Worm (Caenorhabditis elegans) whole organism, L1 larva: ENCODE results near the gene clec-179.

Experiments used
- C16A3.4 ChIP-seq: fragments of 150-350 bp; optimal IDR thresholded peaks from 2 replicates; lab custom pipeline; 2014; ENCODE audit warnings: missing biosample characterization, missing genetic modification characterization
- F16B12.6 ChIP-seq: fragments of 150-350 bp; optimal IDR thresholded peaks from 2 replicates; lab custom pipeline; 2014; ENCODE audit warnings: missing biosample characterization, missing genetic modification characterization
- alr-1 ChIP-seq: fragments of 200-800 bp; sonication (Bioruptor generic); optimal IDR thresholded peaks from 2 replicates; lab custom pipeline; 2018; ENCODE audit warnings: borderline replicate concordance, mild to moderate bottlenecking, missing genetic modification characterization, missing compliant biosample characterization
- aly-2 ChIP-seq: fragments of 150-350 bp; optimal IDR thresholded peaks from 2 replicates; lab custom pipeline; 2014; ENCODE audit warnings: missing biosample characterization, missing genetic modification characterization
- blmp-1 ChIP-seq: fragments of 150-350 bp; optimal IDR thresholded peaks from 2 replicates; lab custom pipeline; 2014; ENCODE audit warnings: missing biosample characterization, missing genetic modification characterization
- ceh-82 ChIP-seq, 3 experiments: fragments of 150-350 bp in 1 of 3; sonication (generic microtip) in 2 of 3; optimal IDR thresholded peaks; 2 replicates each; lab custom pipeline; 2014 to 2017; ENCODE audit warnings: missing biosample characterization in 3 of 3, missing genetic modification characterization in 3 of 3
- ceh-90 ChIP-seq: sonication (generic microtip); optimal IDR thresholded peaks from 2 replicates; lab custom pipeline; 2016; ENCODE audit warnings: missing genetic modification characterization, missing compliant biosample characterization
- ces-1 ChIP-seq: fragments of 150-350 bp; optimal IDR thresholded peaks from 2 replicates; lab custom pipeline; 2014; ENCODE audit warnings: missing biosample characterization, missing genetic modification reagents, missing genetic modification characterization
- dpl-1 ChIP-seq, 3 experiments: fragments of 150-350 bp in 2 of 3; sonication (generic microtip) in 1 of 3; optimal IDR thresholded peaks; 2 replicates each; lab custom pipeline; 2014 to 2017; ENCODE audit warnings: missing biosample characterization in 3 of 3, missing genetic modification characterization in 3 of 3, missing genetic modification reagents in 3 of 3
- dsc-1 ChIP-seq: sonication (generic microtip); optimal IDR thresholded peaks from 2 replicates; lab custom pipeline; 2016; ENCODE audit warnings: mild to moderate bottlenecking, missing genetic modification characterization, missing compliant biosample characterization
- efl-1 ChIP-seq, 4 experiments: fragments of 150-350 bp; optimal IDR thresholded peaks in 3 of 4; peaks in 1 of 4; 1 replicate in 1 of 4; 2 replicates in 3 of 4; lab custom pipeline; 2014; ENCODE audit warnings: missing biosample characterization in 2 of 4, missing genetic modification characterization in 2 of 4, missing genetic modification reagents in 2 of 4
- efl-3 ChIP-seq: fragments of 200-800 bp; sonication (Bioruptor generic); optimal IDR thresholded peaks from 2 replicates; lab custom pipeline; 2018; ENCODE audit warnings: mild to moderate bottlenecking, missing genetic modification characterization, missing compliant biosample characterization
- egl-13 ChIP-seq: sonication (generic microtip); optimal IDR thresholded peaks from 2 replicates; lab custom pipeline; 2016; ENCODE audit warnings: missing genotype, missing genetic modification reagents, missing genetic modification characterization, missing compliant biosample characterization
- egl-27 ChIP-seq, 2 experiments: fragments of 150-350 bp in 1 of 2; sonication (generic microtip); optimal IDR thresholded peaks; 3 replicates each; lab custom pipeline; 2017 to 2018; ENCODE audit warnings: missing biosample characterization in 2 of 2, missing genetic modification characterization in 2 of 2, missing genetic modification reagents in 2 of 2
- elt-2 ChIP-seq: sonication (generic microtip); optimal IDR thresholded peaks from 2 replicates; lab custom pipeline; 2016; ENCODE audit warnings: missing genetic modification characterization, mild to moderate bottlenecking, inconsistent platforms, missing compliant biosample characterization, missing genetic modification reagents
- fkh-10 ChIP-seq: sonication (generic microtip); optimal IDR thresholded peaks from 2 replicates; lab custom pipeline; 2017; ENCODE audit warnings: missing biosample characterization, missing genetic modification reagents, missing genetic modification characterization
- fkh-4 ChIP-seq: sonication (generic microtip); optimal IDR thresholded peaks from 2 replicates; lab custom pipeline; 2016; ENCODE audit warnings: missing compliant biosample characterization, missing genetic modification characterization, borderline replicate concordance
- fkh-8 ChIP-seq: sonication (generic microtip); optimal IDR thresholded peaks from 2 replicates; lab custom pipeline; 2016; ENCODE audit warnings: mild to moderate bottlenecking, missing genetic modification characterization, missing compliant biosample characterization
- hlh-4 ChIP-seq: sonication (generic microtip); optimal IDR thresholded peaks from 2 replicates; lab custom pipeline; 2016; ENCODE audit warnings: mild to moderate bottlenecking, missing genetic modification characterization, missing compliant biosample characterization
- hpl-2 ChIP-seq: fragments of 150-350 bp; optimal IDR thresholded peaks from 2 replicates; lab custom pipeline; 2014; ENCODE audit warnings: missing biosample characterization, missing genetic modification reagents, missing genetic modification characterization
- irx-1 ChIP-seq: sonication (generic microtip); optimal IDR thresholded peaks from 2 replicates; lab custom pipeline; 2016; ENCODE audit warnings: missing genetic modification characterization, missing compliant biosample characterization
- lin-14 ChIP-seq: fragments of 200-800 bp; sonication (Bioruptor generic); optimal IDR thresholded peaks from 2 replicates; lab custom pipeline; 2018; ENCODE audit warnings: mild to moderate bottlenecking, missing genetic modification characterization, moderate library complexity, missing compliant biosample characterization
- lin-15B ChIP-seq: fragments of 150-350 bp; sonication (generic microtip); optimal IDR thresholded peaks from 3 replicates; lab custom pipeline; 2014; ENCODE audit warnings: missing biosample characterization, missing genetic modification characterization
- lin-35 ChIP-seq, 2 experiments: fragments of 150-350 bp; optimal IDR thresholded peaks; 2 replicates each; lab custom pipeline; 2014; ENCODE audit warnings: missing biosample characterization in 2 of 2, missing genetic modification characterization in 2 of 2, missing genetic modification reagents in 2 of 2
- lin-39 ChIP-seq: fragments of 150-350 bp; optimal IDR thresholded peaks from 2 replicates; lab custom pipeline; 2014; ENCODE audit warnings: missing biosample characterization, missing genetic modification reagents, missing genetic modification characterization
- lsy-2 ChIP-seq, 2 experiments: fragments of 150-350 bp; optimal IDR thresholded peaks; 2 replicates each; lab custom pipeline; 2014; ENCODE audit warnings: missing biosample characterization in 2 of 2, missing genetic modification characterization in 2 of 2
- mab-9 ChIP-seq: fragments of 200-800 bp; sonication (Bioruptor generic); IDR thresholded peaks from 2 replicates; pipeline ENCODE4 v1.3.6; 2022; ENCODE audit warnings: missing genetic modification reagents, missing genetic modification characterization, missing compliant biosample characterization
- mdl-1 ChIP-seq, 2 experiments: fragments of 150-350 bp; optimal IDR thresholded peaks; 2 replicates each; lab custom pipeline; 2014 to 2017; ENCODE audit warnings: missing biosample characterization in 2 of 2, missing genetic modification characterization in 2 of 2, inconsistent platforms in 1 of 2
- mef-2 ChIP-seq: fragments of 150-350 bp; optimal IDR thresholded peaks from 2 replicates; lab custom pipeline; 2014; ENCODE audit warnings: missing biosample characterization, missing genetic modification characterization
- mep-1 ChIP-seq: fragments of 150-350 bp; optimal IDR thresholded peaks from 2 replicates; lab custom pipeline; 2014; ENCODE audit warnings: missing biosample characterization, missing genetic modification characterization
- nhr-19 ChIP-seq: fragments of 200-800 bp; sonication (Bioruptor generic); conservative IDR thresholded peaks from 2 replicates; pipeline ENCODE4 v1.3.6; 2022; ENCODE audit warnings: missing genetic modification characterization, missing compliant biosample characterization
- nhr-28 ChIP-seq: fragments of 150-350 bp; optimal IDR thresholded peaks from 2 replicates; lab custom pipeline; 2014; ENCODE audit warnings: missing biosample characterization, missing genetic modification characterization
- nhr-76 ChIP-seq: sonication (generic microtip); optimal IDR thresholded peaks from 2 replicates; lab custom pipeline; 2017; ENCODE audit warnings: missing biosample characterization, missing genetic modification characterization
- nhr-84 ChIP-seq: sonication (generic microtip); optimal IDR thresholded peaks from 2 replicates; lab custom pipeline; 2017; ENCODE audit warnings: missing biosample characterization, missing genetic modification characterization
- nhr-85 ChIP-seq: sonication (generic microtip); peaks from one replicate; lab custom pipeline; 2016; ENCODE audit warnings: missing genetic modification characterization, inconsistent platforms, missing compliant biosample characterization
- nhr-90 ChIP-seq: sonication (generic microtip); optimal IDR thresholded peaks from 2 replicates; lab custom pipeline; 2016; ENCODE audit warnings: mild to moderate bottlenecking, missing genetic modification characterization, missing compliant biosample characterization; ENCODE audit not compliant: poor library complexity
- pag-3 ChIP-seq: sonication (generic microtip); optimal IDR thresholded peaks from 2 replicates; lab custom pipeline; 2017; ENCODE audit warnings: missing genetic modification characterization, mild to moderate bottlenecking, missing compliant biosample characterization, antibody characterized with exemption, borderline replicate concordance; ENCODE audit not compliant: insufficient read depth
- pqm-1 ChIP-seq: sonication (generic microtip); optimal IDR thresholded peaks from 3 replicates; lab custom pipeline; 2017; ENCODE audit warnings: missing biosample characterization, missing genetic modification characterization
- rnt-1 ChIP-seq: sonication (generic microtip); optimal IDR thresholded peaks from 2 replicates; lab custom pipeline; 2016; ENCODE audit warnings: mild to moderate bottlenecking, missing genetic modification characterization, moderate library complexity, missing compliant biosample characterization
- skn-1 ChIP-seq: fragments of 150-350 bp; optimal IDR thresholded peaks from 2 replicates; lab custom pipeline; 2014; ENCODE audit warnings: missing biosample characterization, missing genetic modification characterization
- snu-23 ChIP-seq: sonication (generic microtip); optimal IDR thresholded peaks from 2 replicates; lab custom pipeline; 2016; ENCODE audit warnings: missing genetic modification characterization, missing compliant biosample characterization
- sox-4 ChIP-seq: sonication (generic microtip); optimal IDR thresholded peaks from 2 replicates; lab custom pipeline; 2016; ENCODE audit warnings: missing genetic modification characterization, missing compliant biosample characterization
- swsn-7 ChIP-seq: sonication (generic microtip); optimal IDR thresholded peaks from 2 replicates; lab custom pipeline; 2016; ENCODE audit warnings: missing genetic modification characterization, missing compliant biosample characterization
- tbx-2 ChIP-seq: sonication (generic microtip); optimal IDR thresholded peaks from 2 replicates; lab custom pipeline; 2016; ENCODE audit warnings: missing genetic modification characterization, missing compliant biosample characterization
- unc-130 ChIP-seq: fragments of 150-350 bp; optimal IDR thresholded peaks from 2 replicates; lab custom pipeline; 2017; ENCODE audit warnings: missing biosample characterization, missing genetic modification characterization, inconsistent platforms
- unc-62 ChIP-seq: fragments of 150-350 bp; optimal IDR thresholded peaks from 2 replicates; lab custom pipeline; 2014; ENCODE audit warnings: missing biosample characterization, missing genetic modification reagents, missing genetic modification characterization
- unc-98 ChIP-seq: fragments of 200-800 bp; sonication (Bioruptor generic); IDR thresholded peaks from 2 replicates; pipeline ENCODE4 v1.3.6; 2022; ENCODE audit warnings: missing genetic modification characterization, missing compliant biosample characterization
- zip-4 ChIP-seq: fragments of 200-800 bp; sonication (Bioruptor generic); optimal IDR thresholded peaks from 2 replicates; lab custom pipeline; 2018; ENCODE audit warnings: mild to moderate bottlenecking, missing genetic modification characterization, moderate library complexity, missing compliant biosample characterization
- ztf-11 ChIP-seq, 2 experiments: sonication (generic microtip); optimal IDR thresholded peaks; 2 replicates each; lab custom pipeline; 2016 to 2017; ENCODE audit warnings: missing genetic modification characterization in 2 of 2, missing biosample characterization in 1 of 2, missing compliant biosample characterization in 1 of 2
- ztf-4 ChIP-seq: fragments of 150-350 bp; optimal IDR thresholded peaks from 2 replicates; lab custom pipeline; 2014; ENCODE audit warnings: missing biosample characterization, missing genetic modification characterization

The clec-179 gene

DNA sequence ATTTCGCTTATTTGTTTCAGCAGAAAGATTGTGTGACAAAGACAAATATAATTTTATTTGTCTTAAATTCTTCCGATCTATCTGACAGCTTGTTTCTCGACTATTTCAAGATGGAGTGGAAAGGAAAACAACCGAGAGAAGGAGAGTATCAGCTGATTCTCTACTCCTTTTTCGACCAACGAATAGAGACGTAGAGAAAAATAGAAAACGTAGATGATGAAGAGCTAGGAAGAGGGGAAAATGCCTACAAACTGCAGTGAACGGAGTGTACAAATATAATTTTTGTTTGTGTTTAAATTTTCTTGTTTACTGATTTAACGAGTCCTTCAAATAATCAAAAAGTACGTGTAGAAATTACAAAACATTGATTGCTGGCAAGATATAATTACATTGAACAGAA lies 36.8 kb downstream of the clec-179 start:
- TF ChIP-seq skn-1 (no peak), rnt-1 (tag; lab: Kevin White, UChicago) (peak; percentile 12), mdl-1 (tag; optimal IDR thresholded peaks at IDR 0.05; lab: Kevin White, UChicago) (no peak), pqm-1 (tag; lab: Kevin White, UChicago) (no peak), nhr-90 (tag; lab: Kevin White, UChicago) (no peak), unc-98 (no peak), lin-35 (GFP tag; optimal IDR thresholded peaks at IDR 0.05; lab: Kevin White, UChicago) (peak in 1 of 2 experiments; percentile 36), ces-1 (GFP tag; lab: Kevin White, UChicago) (no peak), egl-13 (tag; lab: Kevin White, UChicago) (no peak), efl-3 (GFP tag; lab: Kevin White, UChicago) (no peak), swsn-7 (no peak), egl-27 (tag; optimal IDR thresholded peaks at IDR 0.05; lab: Kevin White, UChicago) (no peak), zip-4 (no peak), alr-1 (tag; lab: Kevin White, UChicago) (no peak), unc-130 (tag; lab: Kevin White, UChicago) (no peak), mep-1 (tag; lab: Kevin White, UChicago) (no peak), lsy-2 (tag; optimal IDR thresholded peaks at IDR 0.05; lab: Kevin White, UChicago) (peak in 1 of 2 experiments; percentile 69), blmp-1 (tag; lab: Kevin White, UChicago) (no peak), fkh-4 (tag; lab: Kevin White, UChicago) (no peak), lin-15B (tag; lab: Kevin White, UChicago) (no peak), tbx-2 (no peak), unc-62 (no peak), efl-1 (optimal IDR thresholded peaks at IDR 0.05; lab: Kevin White, UChicago) (peak; percentile 10 to 14), efl-1 (GFP tag; optimal IDR thresholded peaks at IDR 0.05 in 1 of 2; lab: Kevin White, UChicago) (peak in 1 of 2 experiments; percentile 89), ztf-11 (tag; optimal IDR thresholded peaks at IDR 0.05; lab: Kevin White, UChicago) (no peak), lin-14 (GFP tag; lab: Kevin White, UChicago) (peak; percentile 53), F16B12.6 (tag; lab: Kevin White, UChicago) (peak; percentile 47), dpl-1 (GFP tag; optimal IDR thresholded peaks at IDR 0.05; lab: Kevin White, UChicago) (peak in 1 of 3 experiments; percentile 29), ceh-82 (tag; optimal IDR thresholded peaks at IDR 0.05; lab: Kevin White, UChicago) (peak in 1 of 3 experiments; percentile 3), nhr-76 (tag; lab: Kevin White, UChicago) (no peak), nhr-28 (tag; lab: Kevin White, UChicago) (no peak), irx-1 (tag; lab: Kevin White, UChicago) (no peak), ztf-4 (tag; lab: Kevin White, UChicago) (no peak), lin-39 (tag; lab: Kevin White, UChicago) (no peak), snu-23 (GFP tag; lab: Kevin White, UChicago) (peak; percentile 14), hlh-4 (tag; lab: Kevin White, UChicago) (no peak), fkh-10 (GFP tag; lab: Kevin White, UChicago) (no peak), nhr-85 (tag; lab: Kevin White, UChicago) (peak; percentile 20), mef-2 (tag; lab: Kevin White, UChicago) (no peak), aly-2 (tag; lab: Kevin White, UChicago) (no peak)

ce11 chrIV:7144670-7145257 lies 39.7 kb downstream of the clec-179 start, which contains the start of gene hecd-1:
Gene hecd-1, minus strand, starts transcription at chrIV:7144720.
- TF ChIP-seq elt-2 (tag; lab: Kevin White, UChicago) (no peak), C16A3.4 (tag; lab: Kevin White, UChicago) (peak; percentile 5), aly-2 (tag; lab: Kevin White, UChicago) (no peak), dpl-1 (GFP tag; optimal IDR thresholded peaks at IDR 0.05; lab: Kevin White, UChicago) (peak in 2 of 3 experiments; percentile 2 to 44), hpl-2 (GFP tag; lab: Kevin White, UChicago) (no peak), nhr-84 (tag; lab: Kevin White, UChicago) (no peak), skn-1 (no peak), ceh-90 (tag; lab: Kevin White, UChicago) (no peak), nhr-19 (GFP tag; lab: Robert Waterston, UW) (no peak), efl-1 (optimal IDR thresholded peaks at IDR 0.05; lab: Kevin White, UChicago) (peak in 1 of 2 experiments; percentile 29), efl-1 (GFP tag; optimal IDR thresholded peaks at IDR 0.05 in 1 of 2; lab: Kevin White, UChicago) (peak; percentile 32 to 83), lin-35 (GFP tag; optimal IDR thresholded peaks at IDR 0.05; lab: Kevin White, UChicago) (peak in 1 of 2 experiments; percentile 55), dsc-1 (no peak), pqm-1 (tag; lab: Kevin White, UChicago) (no peak), sox-4 (tag; lab: Kevin White, UChicago) (no peak), hlh-4 (tag; lab: Kevin White, UChicago) (no peak), mab-9 (GFP tag; lab: Robert Waterston, UW) (no peak), pag-3 (tag; lab: Kevin White, UChicago) (no peak), ces-1 (GFP tag; lab: Kevin White, UChicago) (no peak), fkh-8 (peak; percentile 26), snu-23 (GFP tag; lab: Kevin White, UChicago) (no peak)
